Fruit fly (Drosophila melanogaster) whole organism, embryonic: Measurements from ENCODE around the gene par-6.

Experiments used
- Ada2b ChIP-seq: fragments of 200-800 bp; sonication (Bioruptor generic); IDR thresholded peaks from 2 replicates; pipeline ENCODE4 v1.3.6; 2022; ENCODE audit warnings: missing biosample characterization, missing genetic modification characterization
- Bgb ChIP-seq: fragments of 200-800 bp; sonication (Bioruptor generic); IDR thresholded peaks from 2 replicates; pipeline ENCODE4 v1.3.6; 2022; ENCODE audit warnings: missing biosample characterization, missing genetic modification characterization; ENCODE audit not compliant: partially characterized antibody
- Blimp-1 ChIP-seq: fragments of 200-800 bp; sonication (Bioruptor generic); optimal IDR thresholded peaks from 3 replicates; lab custom pipeline; 2018; ENCODE audit warnings: missing biosample characterization, missing genetic modification characterization, mild to moderate bottlenecking, moderate library complexity, missing genetic modification reagents
- C15 ChIP-seq: fragments of 200-800 bp; sonication (Bioruptor generic); IDR thresholded peaks from 3 replicates; pipeline ENCODE4 v1.3.6; 2022; ENCODE audit warnings: missing biosample characterization, missing genetic modification characterization
- CG12155 ChIP-seq: fragments of 200-800 bp; sonication (Bioruptor generic); optimal IDR thresholded peaks from 3 replicates; lab custom pipeline; 2016; ENCODE audit warnings: missing biosample characterization, missing genetic modification characterization
- CG14860 ChIP-seq: fragments of 200-800 bp; sonication (Bioruptor generic); IDR thresholded peaks from 3 replicates; pipeline ENCODE4 v1.3.6; 2022; ENCODE audit warnings: missing biosample characterization, missing genetic modification characterization; ENCODE audit not compliant: partially characterized antibody
- CG14965 ChIP-seq: fragments of 200-800 bp; sonication (Bioruptor generic); optimal IDR thresholded peaks from 2 replicates; lab custom pipeline; 2016; ENCODE audit warnings: missing biosample characterization, missing genetic modification characterization, borderline replicate concordance
- CG15514 ChIP-seq: fragments of 200-800 bp; sonication (Bioruptor generic); optimal IDR thresholded peaks from 3 replicates; lab custom pipeline; 2017; ENCODE audit warnings: missing biosample characterization, missing genetic modification characterization, mild to moderate bottlenecking, moderate library complexity, missing genetic modification reagents
- CG1603 ChIP-seq: fragments of 200-800 bp; sonication (Bioruptor generic); optimal IDR thresholded peaks from 2 replicates; lab custom pipeline; 2019; ENCODE audit warnings: missing biosample characterization, mild to moderate bottlenecking, missing genetic modification characterization, moderate library complexity
- CG16813 ChIP-seq: fragments of 200-800 bp; sonication (Bioruptor generic); IDR thresholded peaks from 3 replicates; pipeline ENCODE4 v1.3.6; 2022; ENCODE audit warnings: missing biosample characterization, missing genetic modification characterization; ENCODE audit not compliant: partially characterized antibody
- CG17359 ChIP-seq: fragments of 200-800 bp; sonication (Bioruptor generic); optimal IDR thresholded peaks from 3 replicates; lab custom pipeline; 2018; ENCODE audit warnings: missing biosample characterization, mild to moderate bottlenecking, missing genetic modification characterization, moderate library complexity
- CG1832 ChIP-seq: fragments of 200-800 bp; sonication (Bioruptor generic); optimal IDR thresholded peaks from 2 replicates; lab custom pipeline; 2017; ENCODE audit warnings: missing biosample characterization, mild to moderate bottlenecking, missing genetic modification characterization, inconsistent platforms
- CG32532 ChIP-seq: fragments of 200-800 bp; sonication (Bioruptor generic); IDR thresholded peaks from 2 replicates; pipeline ENCODE4 v1.3.6; 2022; ENCODE audit warnings: missing biosample characterization, missing genetic modification characterization
- CG33213 ChIP-seq: fragments of 200-800 bp; sonication (Bioruptor generic); optimal IDR thresholded peaks from 3 replicates; lab custom pipeline; 2016; ENCODE audit warnings: missing biosample characterization, missing genetic modification characterization
- CG3847 ChIP-seq: fragments of 200-800 bp; sonication (Bioruptor generic); IDR thresholded peaks from 2 replicates; pipeline ENCODE4 v1.3.6; 2022; ENCODE audit warnings: missing biosample characterization, missing genetic modification characterization
- CG42726 ChIP-seq: fragments of 200-800 bp; sonication (Bioruptor generic); IDR thresholded peaks from 2 replicates; pipeline ENCODE4 v1.3.6; 2022; ENCODE audit warnings: missing biosample characterization, missing genetic modification characterization; ENCODE audit not compliant: partially characterized antibody
- CG6272 ChIP-seq: fragments of 200-800 bp; sonication (Bioruptor generic); IDR thresholded peaks from 2 replicates; pipeline ENCODE4 v1.3.6; 2022; ENCODE audit warnings: missing biosample characterization, missing genetic modification characterization
- CG7963 ChIP-seq: fragments of 200-800 bp; sonication (Bioruptor generic); IDR thresholded peaks from 3 replicates; pipeline ENCODE4 v1.3.6; 2022; ENCODE audit warnings: missing biosample characterization, missing genetic modification characterization; ENCODE audit not compliant: partially characterized antibody
- CG8290 ChIP-seq, 3 experiments: fragments of 200-800 bp; sonication (Bioruptor generic); optimal IDR thresholded peaks; 2 replicates each; lab custom pipeline; 2016 to 2019; ENCODE audit warnings: missing biosample characterization in 3 of 3, missing genetic modification characterization in 3 of 3, mild to moderate bottlenecking in 2 of 3, moderate library complexity in 1 of 3
- CG8765 ChIP-seq: fragments of 200-800 bp; sonication (Bioruptor generic); IDR thresholded peaks from 2 replicates; pipeline ENCODE4 v1.3.6; 2022; ENCODE audit warnings: missing biosample characterization, missing genetic modification characterization
- CG9437 ChIP-seq: fragments of 200-800 bp; sonication (Bioruptor generic); optimal IDR thresholded peaks from 2 replicates; lab custom pipeline; 2018; ENCODE audit warnings: missing biosample characterization, mild to moderate bottlenecking, missing genetic modification characterization
- CrebB ChIP-seq: fragments of 200-800 bp; sonication (Bioruptor generic); optimal IDR thresholded peaks from 3 replicates; lab custom pipeline; 2018; ENCODE audit warnings: missing biosample characterization, mild to moderate bottlenecking, missing genetic modification characterization
- Dbx ChIP-seq: fragments of 200-800 bp; sonication (Bioruptor generic); IDR thresholded peaks from 3 replicates; pipeline ENCODE4 v1.3.6; 2022; ENCODE audit warnings: missing biosample characterization, missing genetic modification characterization
- HmgZ ChIP-seq: fragments of 200-800 bp; sonication (Bioruptor generic); optimal IDR thresholded peaks from 2 replicates; lab custom pipeline; 2018; ENCODE audit warnings: missing biosample characterization, mild to moderate bottlenecking, missing genetic modification characterization
- Jarid2 ChIP-seq: fragments of 200-800 bp; sonication (Bioruptor generic); optimal IDR thresholded peaks from 3 replicates; lab custom pipeline; 2017; ENCODE audit warnings: mild to moderate bottlenecking, missing biosample characterization, missing genetic modification reagents, missing genetic modification characterization
- Med ChIP-seq: fragments of 200-800 bp; sonication (Bioruptor generic); peaks from one replicate; lab custom pipeline; 2016; ENCODE audit warnings: missing biosample characterization, missing genetic modification characterization, mild to moderate bottlenecking, inconsistent platforms, moderate library complexity
- Nf-YB ChIP-seq: fragments of 200-800 bp; sonication (Bioruptor generic); optimal IDR thresholded peaks from 3 replicates; lab custom pipeline; 2019; ENCODE audit warnings: missing biosample characterization, mild to moderate bottlenecking, missing genetic modification characterization, moderate library complexity
- Opbp ChIP-seq: fragments of 200-800 bp; sonication (Bioruptor generic); IDR thresholded peaks from 3 replicates; pipeline ENCODE4 v1.3.6; 2022; ENCODE audit warnings: missing biosample characterization, missing genetic modification characterization; ENCODE audit not compliant: partially characterized antibody
- Scr ChIP-seq: fragments of 200-800 bp; sonication (Bioruptor generic); IDR thresholded peaks from 2 replicates; pipeline ENCODE4 v1.3.6; 2022; ENCODE audit warnings: missing biosample characterization, missing genetic modification characterization; ENCODE audit not compliant: partially characterized antibody
- amos ChIP-seq: fragments of 200-800 bp; sonication (Bioruptor generic); IDR thresholded peaks from 2 replicates; pipeline ENCODE4 v1.3.6; 2022; ENCODE audit warnings: missing biosample characterization, missing genetic modification characterization; ENCODE audit not compliant: partially characterized antibody
- ato ChIP-seq: fragments of 200-800 bp; sonication (Bioruptor generic); IDR thresholded peaks from 2 replicates; pipeline ENCODE4 v1.3.6; 2022; ENCODE audit warnings: missing biosample characterization, missing genetic modification characterization; ENCODE audit not compliant: partially characterized antibody
- bab2 ChIP-seq: fragments of 200-800 bp; sonication (Bioruptor generic); optimal IDR thresholded peaks from 2 replicates; lab custom pipeline; 2016; ENCODE audit warnings: missing biosample characterization, missing genetic modification characterization
- chif ChIP-seq, 2 experiments: fragments of 200-800 bp; sonication (Bioruptor generic); optimal IDR thresholded peaks; 3 replicates each; lab custom pipeline; 2016; ENCODE audit warnings: missing biosample characterization in 2 of 2, missing genetic modification characterization in 2 of 2
- ewg ChIP-seq: fragments of 200-800 bp; sonication (Bioruptor generic); optimal IDR thresholded peaks from 3 replicates; lab custom pipeline; 2017; ENCODE audit warnings: mild to moderate bottlenecking, missing biosample characterization, missing genetic modification reagents, missing genetic modification characterization
- gcm2 ChIP-seq: fragments of 200-800 bp; sonication (Bioruptor generic); optimal IDR thresholded peaks from 2 replicates; lab custom pipeline; 2016; ENCODE audit warnings: missing biosample characterization, missing genetic modification characterization
- pan ChIP-seq, 4 experiments: fragments of >200 bp in 3 of 4; fragments of 200-800 bp in 1 of 4; sonication (Bioruptor generic) in 1 of 4; optimal IDR thresholded peaks in 3 of 4; IDR thresholded peaks in 1 of 4; 2 replicates each; pipeline versions ENCODE4 v1.3.6 to Lab custom; 2017 to 2022; ENCODE audit warnings: missing biosample characterization in 2 of 4, missing genetic modification characterization in 2 of 4, mixed read lengths in 1 of 4
- pho ChIP-seq: fragments of 200-800 bp; sonication (Bioruptor generic); optimal IDR thresholded peaks from 2 replicates; lab custom pipeline; 2016; ENCODE audit warnings: missing biosample characterization, missing genetic modification characterization
- phol ChIP-seq: fragments of 200-800 bp; sonication (Bioruptor generic); optimal IDR thresholded peaks from 3 replicates; lab custom pipeline; 2018; ENCODE audit warnings: missing biosample characterization, mild to moderate bottlenecking, missing genetic modification characterization, moderate library complexity
- row ChIP-seq: fragments of 200-800 bp; sonication (Bioruptor generic); IDR thresholded peaks from 3 replicates; pipeline ENCODE4 v1.3.6; 2022; ENCODE audit warnings: missing biosample characterization, missing genetic modification characterization
- sima ChIP-seq: fragments of 200-800 bp; sonication (Bioruptor generic); optimal IDR thresholded peaks from 2 replicates; lab custom pipeline; 2016; ENCODE audit warnings: missing biosample characterization, missing genetic modification characterization
- slbo ChIP-seq: fragments of 200-800 bp; sonication (Bioruptor generic); IDR thresholded peaks from 2 replicates; pipeline ENCODE4 v1.3.6; 2022; ENCODE audit warnings: missing biosample characterization, missing genetic modification characterization
- slou ChIP-seq: fragments of 200-800 bp; sonication (Bioruptor generic); optimal IDR thresholded peaks from 3 replicates; lab custom pipeline; 2016; ENCODE audit warnings: missing biosample characterization, missing genetic modification characterization
- stwl ChIP-seq: fragments of 200-800 bp; sonication (Bioruptor generic); optimal IDR thresholded peaks from 3 replicates; lab custom pipeline; 2018; ENCODE audit warnings: missing biosample characterization, mild to moderate bottlenecking, missing genetic modification characterization, moderate library complexity
- tna ChIP-seq: fragments of 200-800 bp; sonication (Bioruptor generic); IDR thresholded peaks from 2 replicates; pipeline ENCODE4 v1.3.6; 2022; ENCODE audit warnings: missing biosample characterization, missing genetic modification characterization; ENCODE audit not compliant: partially characterized antibody
- vvl ChIP-seq: fragments of 200-800 bp; sonication (Bioruptor generic); IDR thresholded peaks from 2 replicates; pipeline ENCODE4 v1.3.6; 2022; ENCODE audit warnings: missing biosample characterization, missing genetic modification characterization

par-6 gene

DNA sequence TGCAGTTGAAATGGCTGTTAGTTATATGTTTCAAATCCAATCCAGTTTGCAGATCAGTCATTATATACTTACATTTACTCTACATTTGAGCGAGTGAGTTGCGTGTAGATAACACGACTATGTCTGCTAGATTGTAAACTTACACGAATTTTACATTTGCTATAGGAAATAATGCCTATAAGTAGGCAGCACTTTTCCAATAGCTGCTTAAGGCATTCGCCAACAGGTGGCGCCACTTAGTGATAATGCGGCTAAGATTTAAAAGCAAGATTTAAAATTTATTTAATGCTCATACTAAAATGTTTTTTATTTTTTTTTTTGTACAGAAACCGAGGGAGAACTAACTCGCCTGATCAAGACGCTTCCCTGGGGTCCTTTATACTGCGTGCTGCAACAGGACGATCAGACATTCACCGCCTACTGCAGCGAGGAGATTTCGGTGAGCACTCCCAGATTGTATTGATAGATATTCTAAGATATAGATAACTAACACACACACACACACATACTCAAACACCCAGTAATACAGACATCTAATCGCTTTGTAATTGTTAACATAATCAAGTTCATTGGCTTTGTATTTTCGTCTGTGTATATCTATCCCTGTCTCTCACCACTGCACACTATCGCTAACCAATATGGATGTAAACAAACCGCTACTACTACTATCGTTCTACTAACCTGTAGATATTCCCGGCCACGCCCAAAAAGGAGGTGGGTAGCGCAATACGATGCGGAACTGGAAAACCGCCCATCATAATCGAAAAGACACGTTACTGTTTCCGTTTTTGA is 17.3 kb downstream of the par-6 start (continued):
- TF ChIP-seq amos (GFP tag; lab: Robert Waterston, UW) = peak; percentile 77
- TF ChIP-seq CG8290 (GFP tag; optimal IDR thresholded peaks at IDR 0.05; lab: Kevin White, UChicago) = peak; percentile 34
- peak in 1 of 2 experiments; percentile 51 for TF ChIP-seq CG8290 (tag; optimal IDR thresholded peaks at IDR 0.05; lab: Kevin White, UChicago)
- TF ChIP-seq CG17359 = no peak
- TF ChIP-seq CrebB (tag; lab: Kevin White, UChicago) = no peak
- peak; percentile 37; the same call in 1 of the 2 replicates for TF ChIP-seq vvl (GFP tag; lab: Robert Waterston, UW)
- peak; percentile 43; the same call in 1 of the 3 replicates for TF ChIP-seq CG14860 (GFP tag; lab: Robert Waterston, UW)
- TF ChIP-seq CG32532 (GFP tag; lab: Robert Waterston, UW) = no peak
- TF ChIP-seq Nf-YB = peak; percentile 89
- TF ChIP-seq Ada2b (GFP tag; lab: Robert Waterston, UW) = no peak
- TF ChIP-seq Bgb (GFP tag; lab: Robert Waterston, UW) = peak; percentile 83
- TF ChIP-seq CG7963 (GFP tag; lab: Robert Waterston, UW) = peak; percentile 56; the same call in 1 of the 3 replicates
- TF ChIP-seq CG15514 = peak; percentile 25
- no peak for TF ChIP-seq CG12155 (GFP tag; lab: Kevin White, UChicago)
- 0 out of 2 replicates have a peak, but pooled peaks have one; percentile 15 for TF ChIP-seq CG3847
- TF ChIP-seq Med (GFP tag; lab: Kevin White, UChicago) = peak; percentile 80
- TF ChIP-seq Scr (GFP tag; lab: Robert Waterston, UW) = 0 out of 2 replicates have a peak, but pooled peaks have one; percentile 36
- TF ChIP-seq chif (GFP tag; optimal IDR thresholded peaks at IDR 0.05; lab: Kevin White, UChicago) = peak in 1 of 2 experiments; percentile 1
- no peak for TF ChIP-seq CG9437
- no peak for TF ChIP-seq phol (tag; lab: Kevin White, UChicago)
- no peak for TF ChIP-seq CG8765
- no peak; the same call in 2 of the 3 replicates for TF ChIP-seq Dbx (GFP tag; lab: Robert Waterston, UW)
- peak; percentile 17 for TF ChIP-seq CG33213 (GFP tag; lab: Kevin White, UChicago)
- 0 out of 3 replicates have a peak, but pooled peaks have one; percentile 6 for TF ChIP-seq row (GFP tag; lab: Robert Waterston, UW)
- TF ChIP-seq CG1832 = no peak
- no peak for TF ChIP-seq Jarid2
- peak; percentile 81 for TF ChIP-seq CG42726
- peak; percentile 61 for TF ChIP-seq slbo (GFP tag; lab: Robert Waterston, UW)
- TF ChIP-seq bab2 (GFP tag; lab: Kevin White, UChicago) = no peak
- TF ChIP-seq CG14965 (GFP tag; lab: Kevin White, UChicago) = peak; percentile 4
- TF ChIP-seq CG1603 (tag; lab: Kevin White, UChicago) = peak; percentile 12
- peak; percentile 29 for TF ChIP-seq stwl (tag; lab: Kevin White, UChicago)
- peak; percentile 25 for TF ChIP-seq HmgZ (tag; lab: Kevin White, UChicago)
- peak; percentile 74 for TF ChIP-seq CG16813 (GFP tag; lab: Robert Waterston, UW)
- no peak for TF ChIP-seq sima (GFP tag; lab: Kevin White, UChicago)
- TF ChIP-seq gcm2 (GFP tag; lab: Kevin White, UChicago) = no peak
- no peak for TF ChIP-seq C15 (GFP tag; lab: Robert Waterston, UW)
- TF ChIP-seq pan (optimal IDR thresholded peaks at IDR 0.05; lab: Kevin White, UChicago) = no peak
- no peak for TF ChIP-seq pan (GFP tag; optimal IDR thresholded peaks at IDR 0.05 in 1 of 2, IDR thresholded peaks at IDR 0.05 in 1 of 2)
- no peak for TF ChIP-seq Blimp-1
- 0 out of 2 replicates have a peak, but pooled peaks have one; percentile 24 for TF ChIP-seq CG6272
- TF ChIP-seq ato (GFP tag; lab: Robert Waterston, UW) = peak; percentile 39; the same call in 1 of the 2 replicates
- no peak for TF ChIP-seq tna
- peak; percentile 47; the same call in 2 of the 3 replicates for TF ChIP-seq Opbp (GFP tag; lab: Robert Waterston, UW)
- no peak for TF ChIP-seq pho (GFP tag; lab: Kevin White, UChicago)
- peak; percentile 0 for TF ChIP-seq ewg (GFP tag; lab: Kevin White, UChicago)
- no peak for TF ChIP-seq slou (GFP tag; lab: Kevin White, UChicago)
